Fruit fly (Drosophila melanogaster): ENCODE results near the gene slmb.

The slmb gene

DNA sequence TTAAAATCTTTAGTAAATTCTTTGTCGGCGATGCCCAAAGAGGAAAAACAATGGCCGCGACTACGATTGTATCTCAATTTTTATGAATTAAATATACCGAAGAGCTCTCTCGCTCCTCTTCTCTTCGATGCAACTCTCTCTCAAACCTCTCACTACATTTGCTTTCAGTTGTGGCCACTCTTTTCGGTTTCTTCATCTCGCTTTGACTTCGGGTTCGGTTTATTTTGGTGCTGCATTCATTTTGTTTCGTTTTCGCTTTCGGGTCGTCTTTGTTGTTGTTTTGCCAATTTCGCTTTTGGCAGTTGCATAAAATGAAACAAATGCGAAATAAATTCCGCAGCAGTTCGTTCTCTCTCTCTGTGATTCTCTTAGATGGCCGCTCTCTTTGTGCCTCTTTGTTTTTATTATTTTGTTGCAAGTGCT is 25.6 kb upstream of the slmb start:
- TF ChIP-seq ttk (optimal IDR thresholded peaks at IDR 0.05) (no peak), psq (optimal IDR thresholded peaks at IDR 0.05) (no peak), Myc (optimal IDR thresholded peaks at IDR 0.05) (no peak), insv (optimal IDR thresholded peaks at IDR 0.05) (no peak), Sin3A (optimal IDR thresholded peaks at IDR 0.05) (no peak), h (optimal IDR thresholded peaks at IDR 0.05) (no peak)

DNA sequence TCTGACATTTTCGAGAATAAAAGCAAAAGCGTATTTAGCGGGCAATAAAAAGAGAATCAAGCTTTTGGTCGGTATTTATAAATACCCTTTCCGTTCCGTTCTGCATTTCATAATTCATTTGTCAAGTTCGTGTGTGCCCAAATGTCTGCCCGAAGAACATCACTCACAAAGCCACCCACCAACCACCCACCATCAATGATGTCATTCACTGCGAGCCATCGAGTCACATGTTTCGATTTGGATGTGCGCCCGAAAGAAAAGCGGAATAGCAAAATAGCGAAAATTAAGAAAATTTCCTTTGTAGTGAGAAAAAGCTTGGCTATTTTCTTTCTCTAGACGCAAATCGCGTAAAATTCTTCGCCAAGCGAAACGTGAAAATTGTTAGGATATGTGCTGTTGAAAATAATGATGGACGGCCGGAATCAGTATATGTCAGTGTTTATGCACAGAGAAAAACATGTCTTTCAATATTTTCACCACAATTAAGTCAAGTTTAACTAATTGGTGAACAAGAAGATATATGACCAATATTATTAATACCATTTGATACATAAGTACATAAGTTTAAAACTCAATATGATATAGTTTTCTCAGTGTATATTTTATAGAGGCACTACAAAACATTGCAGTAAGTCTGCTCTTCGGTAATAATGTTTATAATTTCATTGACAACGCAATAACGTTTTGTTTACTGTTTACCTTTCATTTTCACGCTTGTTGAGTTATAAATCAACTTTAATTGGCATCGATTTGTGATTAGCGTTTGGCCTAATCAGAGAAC is 24.0 kb upstream of the slmb start:
- no peak for TF ChIP-seq ttk (optimal IDR thresholded peaks at IDR 0.05)
- TF ChIP-seq psq (optimal IDR thresholded peaks at IDR 0.05) = no peak
- no peak for TF ChIP-seq Myc (optimal IDR thresholded peaks at IDR 0.05)
- no peak for TF ChIP-seq insv (optimal IDR thresholded peaks at IDR 0.05)
- TF ChIP-seq h (optimal IDR thresholded peaks at IDR 0.05) = no peak
- no peak for TF ChIP-seq Sin3A (optimal IDR thresholded peaks at IDR 0.05)

DNA sequence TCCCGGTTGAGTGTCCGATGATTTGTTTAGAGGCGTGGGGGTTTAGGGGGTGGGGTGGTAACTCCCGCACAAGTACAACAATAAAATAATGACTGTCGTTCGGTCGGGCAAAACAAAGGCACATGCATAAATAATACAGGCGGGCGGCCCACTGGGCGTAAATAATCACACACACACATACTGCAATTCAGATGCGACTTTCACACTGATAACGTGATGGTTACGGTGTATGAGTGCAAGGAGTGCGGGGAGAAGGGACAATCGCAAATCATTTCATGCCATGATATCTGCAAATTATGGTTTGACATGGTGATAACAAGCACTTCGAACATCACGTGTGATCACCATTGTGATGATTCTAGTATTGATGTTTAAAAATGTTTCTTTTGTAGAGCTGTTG is 22.8 kb upstream of the slmb start:
- TF ChIP-seq ttk (optimal IDR thresholded peaks at IDR 0.05) (no peak), Myc (optimal IDR thresholded peaks at IDR 0.05) (no peak), Sin3A (optimal IDR thresholded peaks at IDR 0.05) (no peak)

DNA sequence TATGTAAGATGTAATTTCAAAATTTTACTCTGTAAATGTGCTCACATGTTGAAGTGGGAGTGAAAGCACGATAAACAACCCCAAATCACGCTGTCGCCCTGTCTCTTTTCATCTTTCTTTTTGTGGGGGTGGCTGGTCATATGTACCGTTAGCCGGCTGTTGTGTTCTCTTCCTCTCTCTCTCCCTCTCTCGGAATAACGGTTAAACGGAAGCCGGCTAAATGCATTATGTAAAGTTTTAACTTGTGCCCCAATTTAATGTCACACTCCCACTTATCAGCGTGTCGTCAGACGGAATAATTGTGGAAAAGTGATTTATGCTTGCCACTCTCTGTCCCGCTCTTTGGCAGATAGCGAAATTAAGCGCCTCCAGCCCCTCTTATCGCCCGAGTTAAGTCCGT is 14.1 kb upstream of the slmb start:
- TF ChIP-seq psq (optimal IDR thresholded peaks at IDR 0.05) (no peak), h (optimal IDR thresholded peaks at IDR 0.05) (no peak), Myc (optimal IDR thresholded peaks at IDR 0.05) (no peak), ttk (optimal IDR thresholded peaks at IDR 0.05) (no peak), Sin3A (optimal IDR thresholded peaks at IDR 0.05) (no peak), insv (optimal IDR thresholded peaks at IDR 0.05) (no peak)

DNA sequence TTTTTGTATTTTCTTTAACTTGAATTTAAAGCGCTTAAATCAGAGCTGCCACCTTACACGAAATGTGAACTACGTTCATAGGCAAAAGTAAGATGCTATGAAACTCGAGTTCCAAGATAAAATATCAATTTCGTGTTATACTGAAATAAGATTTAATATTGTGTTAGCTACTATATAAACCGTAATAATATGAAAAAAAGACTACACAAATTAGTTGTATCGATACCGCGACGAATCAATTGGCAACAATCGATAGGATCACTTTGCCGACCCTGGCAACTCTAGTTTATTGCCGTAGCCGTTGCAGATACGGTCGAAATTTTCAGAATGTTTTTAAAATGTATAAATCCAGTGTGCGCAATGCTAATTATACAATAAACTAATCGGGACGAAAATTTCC is 13.2 kb upstream of the slmb start, which contains the start of gene SNF4Agamma:
Gene SNF4Agamma (plus strand): TSS at position 282 of the 400 bp plus-strand sequence.
- TF ChIP-seq Myc (optimal IDR thresholded peaks at IDR 0.05) (no peak), h (optimal IDR thresholded peaks at IDR 0.05) (no peak), insv (optimal IDR thresholded peaks at IDR 0.05) (no peak), ttk (optimal IDR thresholded peaks at IDR 0.05) (no peak), Sin3A (optimal IDR thresholded peaks at IDR 0.05) (no peak)

DNA sequence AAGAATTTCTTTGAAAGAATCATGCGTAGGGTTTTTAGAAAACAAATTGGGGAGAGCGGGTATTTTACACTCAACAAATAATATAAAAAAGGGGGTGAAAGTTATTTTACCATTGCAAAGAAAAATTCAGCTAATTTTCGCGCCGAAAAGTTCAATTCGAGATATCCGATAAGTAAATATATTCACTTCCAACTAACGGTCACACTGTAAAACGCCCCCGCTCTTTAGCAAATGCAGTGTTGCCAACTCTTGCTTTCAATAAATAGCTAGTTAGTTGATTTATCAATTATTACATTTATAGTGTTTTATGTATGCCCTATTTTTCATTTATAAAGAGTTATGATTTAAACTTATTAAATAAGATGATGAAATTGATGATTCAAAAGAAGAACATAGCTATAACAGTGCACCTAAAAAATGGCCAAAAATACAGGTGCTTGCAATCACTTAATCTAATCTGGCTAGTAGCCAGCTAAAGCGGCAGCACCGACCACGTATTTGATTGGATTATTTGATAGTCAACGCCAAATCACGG is 11.0 kb upstream of the slmb start, which contains the start of gene meigo:
Gene meigo (plus strand): TSS at position 51 of the 535 bp plus-strand sequence.
- TF ChIP-seq h (optimal IDR thresholded peaks at IDR 0.05) (no peak), Myc (optimal IDR thresholded peaks at IDR 0.05) (no peak), ttk (optimal IDR thresholded peaks at IDR 0.05) (no peak), psq (optimal IDR thresholded peaks at IDR 0.05) (no peak)

DNA sequence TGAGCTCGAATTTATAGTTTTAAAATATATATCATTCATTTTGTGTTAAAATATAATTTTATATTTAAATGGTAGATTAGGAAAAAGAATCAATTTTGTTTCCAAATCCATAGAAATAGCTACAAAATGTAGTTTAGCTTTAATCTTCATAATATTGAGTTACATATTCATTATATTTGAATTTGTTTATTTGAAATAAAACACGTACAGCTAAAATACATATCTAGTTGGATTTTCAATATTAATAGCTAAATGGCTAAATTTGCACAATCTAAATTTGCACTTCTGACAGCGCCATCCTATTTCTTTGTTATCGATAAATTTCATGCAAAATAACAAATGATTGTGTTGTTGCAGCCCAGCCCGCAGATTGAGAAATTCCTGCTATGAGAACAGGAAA is 6.7 kb upstream of the slmb start, which contains the start of gene Usp8:
Gene Usp8 (plus strand): TSS at position 312 of the 400 bp plus-strand sequence.
- TF ChIP-seq psq (optimal IDR thresholded peaks at IDR 0.05) (no peak), Sin3A (optimal IDR thresholded peaks at IDR 0.05) (no peak), ttk (optimal IDR thresholded peaks at IDR 0.05) (no peak), h (optimal IDR thresholded peaks at IDR 0.05) (no peak), Myc (optimal IDR thresholded peaks at IDR 0.05) (no peak), insv (optimal IDR thresholded peaks at IDR 0.05) (no peak)

DNA sequence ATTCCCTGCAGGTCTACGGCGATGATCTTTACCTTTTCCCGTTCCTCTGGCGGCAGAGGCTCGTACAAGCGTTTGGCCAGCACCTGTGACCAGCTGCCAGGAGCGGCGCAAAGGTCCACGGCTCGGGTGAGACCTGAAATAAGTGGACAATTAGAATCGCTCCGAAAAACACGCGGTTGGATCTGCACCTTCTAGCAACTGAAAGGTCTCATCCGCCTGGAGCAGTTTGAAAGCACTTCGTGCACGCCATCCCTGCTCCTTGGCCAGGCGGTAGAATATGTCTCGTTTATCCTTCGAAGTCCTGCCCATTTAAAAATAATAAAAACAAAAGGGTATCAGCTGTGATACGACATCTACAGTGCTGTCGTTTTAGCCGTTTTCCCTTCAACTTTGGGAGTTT is 6.2 kb upstream of the slmb start, which contains the start of gene Trm7-34:
Gene Trm7-34 (minus strand): TSS at position 365 of the 400 bp plus-strand sequence.
- TF ChIP-seq insv (optimal IDR thresholded peaks at IDR 0.05) = no peak
- TF ChIP-seq Myc (optimal IDR thresholded peaks at IDR 0.05) = no peak
- no peak for TF ChIP-seq h (optimal IDR thresholded peaks at IDR 0.05)
- no peak for TF ChIP-seq psq (optimal IDR thresholded peaks at IDR 0.05)
- TF ChIP-seq Sin3A (optimal IDR thresholded peaks at IDR 0.05) = no peak
- TF ChIP-seq ttk (optimal IDR thresholded peaks at IDR 0.05) = no peak

DNA sequence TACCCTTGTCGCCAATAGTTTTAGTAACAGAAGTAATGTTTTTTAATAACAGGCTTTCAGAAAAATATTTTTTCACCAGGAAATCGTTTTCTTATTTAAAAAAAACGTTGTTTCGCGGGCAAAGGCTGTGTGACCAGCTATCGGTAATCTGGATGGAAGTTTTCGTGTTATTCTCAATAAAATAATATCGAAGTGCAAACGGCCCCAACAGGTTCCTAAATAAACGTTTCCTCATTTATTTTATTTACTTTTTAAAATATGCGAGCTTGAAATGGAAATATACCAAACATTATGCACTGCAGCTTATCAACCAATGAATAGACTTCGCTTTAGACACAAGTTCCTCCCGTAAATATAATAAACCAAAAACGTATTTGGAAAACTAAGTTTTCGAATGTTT is 2.8 kb upstream of the slmb start, which contains the start of gene Ice2:
Gene Ice2 (plus strand): TSS at position 167 of the 400 bp plus-strand sequence.
- no peak for TF ChIP-seq psq (optimal IDR thresholded peaks at IDR 0.05)
- TF ChIP-seq h (optimal IDR thresholded peaks at IDR 0.05) = no peak
- no peak for TF ChIP-seq ttk (optimal IDR thresholded peaks at IDR 0.05)
- TF ChIP-seq insv (optimal IDR thresholded peaks at IDR 0.05) = no peak
- no peak for TF ChIP-seq Myc (optimal IDR thresholded peaks at IDR 0.05)
- TF ChIP-seq Sin3A (optimal IDR thresholded peaks at IDR 0.05) = no peak

DNA sequence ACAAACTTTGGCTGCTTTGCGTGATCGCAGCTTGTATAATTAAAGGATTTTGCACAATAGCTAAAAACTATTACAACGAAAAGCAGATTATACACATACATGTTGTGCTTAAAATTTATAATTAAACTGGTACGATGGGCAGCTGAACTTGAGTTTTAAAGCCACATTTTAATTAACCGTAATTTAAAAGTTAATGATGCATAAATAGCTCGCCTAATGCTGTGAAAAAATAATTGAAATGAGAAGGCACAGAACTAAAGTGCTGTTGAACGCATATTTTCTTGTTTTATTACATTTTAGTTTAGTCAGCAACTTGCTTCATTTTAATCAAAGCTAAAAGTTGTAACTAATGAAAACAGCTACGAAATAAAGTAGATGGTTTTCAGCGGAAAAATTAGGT is 2.3 kb upstream of the slmb start, which contains the start of gene Obp93a:
Gene Obp93a (minus strand): TSS at position 101 of the 400 bp plus-strand sequence.
- TF ChIP-seq ttk (optimal IDR thresholded peaks at IDR 0.05) (no peak), insv (optimal IDR thresholded peaks at IDR 0.05) (no peak), psq (optimal IDR thresholded peaks at IDR 0.05) (no peak), Sin3A (optimal IDR thresholded peaks at IDR 0.05) (no peak), h (optimal IDR thresholded peaks at IDR 0.05) (no peak), Myc (optimal IDR thresholded peaks at IDR 0.05) (no peak)

DNA sequence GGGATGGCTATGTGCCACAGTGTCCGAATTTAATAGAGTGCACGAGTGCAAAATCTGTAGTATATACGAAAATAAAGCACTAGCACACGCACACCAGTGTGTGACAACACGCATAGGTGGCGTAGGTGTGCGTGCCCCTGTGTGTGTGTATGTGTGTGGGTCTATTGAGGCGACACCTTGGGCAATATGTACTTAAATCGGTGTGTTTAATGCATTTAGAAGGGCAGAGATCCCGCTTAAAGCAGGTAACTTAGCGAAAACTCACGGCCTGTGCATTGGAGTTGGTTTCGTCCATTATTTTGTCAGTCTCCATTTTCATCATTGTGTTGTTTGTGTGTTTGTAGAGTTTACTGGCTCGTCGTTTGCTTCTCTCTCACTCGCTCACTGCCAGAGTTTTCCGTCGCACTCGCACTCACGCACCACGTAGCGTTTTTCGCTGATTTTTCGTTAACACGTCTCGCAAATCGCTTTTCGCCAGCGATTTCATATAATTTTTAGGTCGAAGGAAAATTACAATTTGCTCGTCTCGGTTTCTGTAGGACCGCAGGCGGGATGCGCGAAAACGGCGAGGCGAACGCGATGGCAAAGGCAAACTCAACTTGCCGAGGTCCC is 506 bp downstream of the slmb start:
- TF ChIP-seq h (optimal IDR thresholded peaks at IDR 0.05) = no peak
- no peak for TF ChIP-seq Sin3A (optimal IDR thresholded peaks at IDR 0.05)
- no peak for TF ChIP-seq ttk (optimal IDR thresholded peaks at IDR 0.05)
- no peak for TF ChIP-seq Myc (optimal IDR thresholded peaks at IDR 0.05)
- no peak for TF ChIP-seq insv (optimal IDR thresholded peaks at IDR 0.05)
- TF ChIP-seq psq (optimal IDR thresholded peaks at IDR 0.05) = no peak

DNA sequence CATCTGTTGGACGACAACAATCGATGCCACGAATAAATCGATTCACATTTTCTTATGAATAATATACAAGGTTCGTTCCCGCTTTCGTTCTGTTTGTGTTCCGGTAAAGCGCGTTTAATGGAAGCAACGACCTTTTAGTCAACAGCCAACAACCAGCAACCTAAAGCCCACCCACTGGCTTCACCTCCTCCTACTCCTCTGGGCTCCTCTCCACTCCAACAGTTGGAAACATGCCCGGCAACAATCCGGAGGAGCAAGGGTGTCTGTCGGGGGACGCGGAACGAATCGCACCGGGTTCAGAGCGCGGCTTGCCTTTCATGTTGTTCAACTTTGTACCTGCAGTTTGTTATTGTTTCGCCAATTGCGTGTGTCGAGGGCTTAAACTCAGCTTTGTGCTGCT is 3.1 kb downstream of the slmb start:
- TF ChIP-seq psq (optimal IDR thresholded peaks at IDR 0.05) (no peak), ttk (optimal IDR thresholded peaks at IDR 0.05) (no peak), insv (optimal IDR thresholded peaks at IDR 0.05) (no peak), Myc (optimal IDR thresholded peaks at IDR 0.05) (no peak), h (optimal IDR thresholded peaks at IDR 0.05) (no peak), Sin3A (optimal IDR thresholded peaks at IDR 0.05) (no peak)

Measured in Kc167 (cell line).